Worm (Caenorhabditis elegans) whole organism, young adult: ENCODE measurements around the gene nhr-272.

ENCODE experiments used
- B0019.2 ChIP-seq: fragments of 200-800 bp; sonication (Bioruptor generic); conservative IDR thresholded peaks from 2 replicates; pipeline ENCODE4 v1.3.6; 2022; ENCODE audit warnings: missing genetic modification reagents, missing genetic modification characterization, missing compliant biosample characterization
- B0336.3 ChIP-seq: fragments of 200-800 bp; sonication (Bioruptor generic); IDR thresholded peaks from 2 replicates; pipeline ENCODE4 v1.3.6; 2022; ENCODE audit warnings: missing genetic modification characterization, missing compliant biosample characterization
- D2030.7 ChIP-seq: fragments of 200-800 bp; sonication (Bioruptor generic); IDR thresholded peaks from 2 replicates; pipeline ENCODE4 v1.3.6; 2022; ENCODE audit warnings: missing genetic modification reagents, missing genetic modification characterization, missing compliant biosample characterization
- F55B11.4 ChIP-seq: sonication (generic microtip); optimal IDR thresholded peaks from 2 replicates; lab custom pipeline; 2016; ENCODE audit warnings: missing compliant biosample characterization, missing genetic modification characterization, borderline replicate concordance; ENCODE audit not compliant: insufficient read depth
- F57C9.4 ChIP-seq: sonication (generic microtip); optimal IDR thresholded peaks from 2 replicates; lab custom pipeline; 2017; ENCODE audit warnings: mild to moderate bottlenecking, missing genetic modification characterization, missing compliant biosample characterization
- K12H6.12 ChIP-seq: fragments of 200-800 bp; sonication (Bioruptor generic); optimal IDR thresholded peaks from 2 replicates; lab custom pipeline; 2018; ENCODE audit warnings: mild to moderate bottlenecking, missing genetic modification characterization, missing compliant biosample characterization
- T07F8.4 ChIP-seq: sonication (generic microtip); optimal IDR thresholded peaks from 2 replicates; lab custom pipeline; 2016; ENCODE audit warnings: mild to moderate bottlenecking, missing genetic modification characterization, moderate library complexity, missing compliant biosample characterization
- aptf-3 ChIP-seq: fragments of 200-800 bp; sonication (Bioruptor generic); IDR thresholded peaks from 2 replicates; pipeline ENCODE4 v1.3.6; 2022; ENCODE audit warnings: missing genetic modification characterization, missing compliant biosample characterization
- cebp-1 ChIP-seq, 2 experiments: fragments of 200-800 bp in 1 of 2; sonication (Bioruptor generic) in 1 of 2; sonication (generic microtip) in 1 of 2; IDR thresholded peaks in 1 of 2; optimal IDR thresholded peaks in 1 of 2; 2 replicates each; pipeline versions ENCODE4 v1.3.6 to Lab custom; 2017 to 2022; ENCODE audit warnings: missing compliant biosample characterization in 2 of 2, missing genetic modification characterization in 2 of 2, mild to moderate bottlenecking in 1 of 2, missing genetic modification reagents in 1 of 2, moderate library complexity in 1 of 2
- ceh-100 ChIP-seq: fragments of 200-800 bp; sonication (Bioruptor generic); IDR thresholded peaks from 2 replicates; pipeline ENCODE4 v1.3.6; 2022; ENCODE audit warnings: missing genetic modification reagents, missing genetic modification characterization, missing compliant biosample characterization
- chd-7 ChIP-seq: sonication (generic microtip); optimal IDR thresholded peaks from 2 replicates; lab custom pipeline; 2016; ENCODE audit warnings: mild to moderate bottlenecking, missing genetic modification characterization, moderate library complexity, missing compliant biosample characterization
- dox-1 ChIP-seq: fragments of 200-800 bp; sonication (Bioruptor generic); IDR thresholded peaks from 2 replicates; pipeline ENCODE4 v1.3.6; 2022; ENCODE audit warnings: missing genetic modification reagents, missing genetic modification characterization, missing compliant biosample characterization
- dpl-1 ChIP-seq: fragments of 150-350 bp; optimal IDR thresholded peaks from 2 replicates; lab custom pipeline; 2014; ENCODE audit warnings: missing biosample characterization, missing genetic modification reagents, missing genetic modification characterization
- egl-44 ChIP-seq: fragments of 200-800 bp; sonication (Bioruptor generic); IDR thresholded peaks from 2 replicates; pipeline ENCODE4 v1.3.6; 2022; ENCODE audit warnings: missing genetic modification reagents, missing genetic modification characterization, missing compliant biosample characterization
- egrh-3 ChIP-seq: fragments of 200-800 bp; sonication (Bioruptor generic); IDR thresholded peaks from 2 replicates; pipeline ENCODE4 v1.3.6; 2022; ENCODE audit warnings: missing genetic modification reagents, missing genetic modification characterization, missing compliant biosample characterization
- fkh-3 ChIP-seq: sonication (generic microtip); optimal IDR thresholded peaks from 2 replicates; lab custom pipeline; 2016; ENCODE audit warnings: mild to moderate bottlenecking, missing genetic modification characterization, missing compliant biosample characterization
- gei-17 ChIP-seq: fragments of 200-800 bp; sonication (Bioruptor generic); optimal IDR thresholded peaks from 2 replicates; lab custom pipeline; 2018; ENCODE audit warnings: mild to moderate bottlenecking, missing genetic modification characterization, missing compliant biosample characterization
- hmg-20 ChIP-seq: fragments of 200-800 bp; sonication (Bioruptor generic); IDR thresholded peaks from 2 replicates; pipeline ENCODE4 v1.3.6; 2022; ENCODE audit warnings: missing genetic modification reagents, missing genetic modification characterization, missing compliant biosample characterization
- hsf-1 ChIP-seq: fragments of 200-800 bp; sonication (Bioruptor generic); IDR thresholded peaks from 2 replicates; pipeline ENCODE4 v1.3.6; 2022; ENCODE audit warnings: missing genetic modification reagents, missing genetic modification characterization, missing compliant biosample characterization
- lin-40 ChIP-seq: sonication (generic microtip); optimal IDR thresholded peaks from 2 replicates; lab custom pipeline; 2016; ENCODE audit warnings: missing genetic modification characterization, mild to moderate bottlenecking, missing compliant biosample characterization, missing genotype, missing genetic modification reagents
- madf-10 ChIP-seq: sonication (generic microtip); optimal IDR thresholded peaks from 2 replicates; lab custom pipeline; 2016; ENCODE audit warnings: mild to moderate bottlenecking, missing genetic modification characterization, missing compliant biosample characterization
- nfya-1 ChIP-seq: sonication (generic microtip); optimal IDR thresholded peaks from 2 replicates; lab custom pipeline; 2017; ENCODE audit warnings: antibody characterized with exemption, missing compliant biosample characterization, missing genetic modification characterization, borderline replicate concordance; ENCODE audit not compliant: insufficient read depth
- nfyb-1 ChIP-seq: fragments of 200-800 bp; sonication (Bioruptor generic); IDR thresholded peaks from 2 replicates; pipeline ENCODE4 v1.3.6; 2022; ENCODE audit warnings: missing genetic modification reagents, missing genetic modification characterization, missing compliant biosample characterization
- nhr-179 ChIP-seq: sonication (generic microtip); optimal IDR thresholded peaks from 2 replicates; lab custom pipeline; 2016; ENCODE audit warnings: mild to moderate bottlenecking, missing genetic modification characterization, missing compliant biosample characterization
- nhr-80 ChIP-seq: sonication (generic microtip); optimal IDR thresholded peaks from 2 replicates; lab custom pipeline; 2016; ENCODE audit warnings: missing genetic modification characterization, missing compliant biosample characterization
- rcor-1 ChIP-seq: fragments of 200-800 bp; sonication (Bioruptor generic); IDR thresholded peaks from 2 replicates; pipeline ENCODE4 v1.3.6; 2022; ENCODE audit warnings: missing genetic modification reagents, missing genetic modification characterization, missing compliant biosample characterization
- sea-2 ChIP-seq: fragments of 200-800 bp; sonication (Bioruptor generic); IDR thresholded peaks from 2 replicates; pipeline ENCODE4 v1.3.6; 2022; ENCODE audit warnings: missing genetic modification characterization, missing compliant biosample characterization
- sptf-2 ChIP-seq: fragments of 200-800 bp; sonication (Bioruptor generic); optimal IDR thresholded peaks from 2 replicates; lab custom pipeline; 2018; ENCODE audit warnings: mild to moderate bottlenecking, missing genetic modification characterization, missing compliant biosample characterization
- tbx-9 ChIP-seq: sonication (generic microtip); optimal IDR thresholded peaks from 2 replicates; lab custom pipeline; 2016; ENCODE audit warnings: borderline replicate concordance, missing genetic modification characterization, inconsistent platforms, missing compliant biosample characterization
- zfh-2 ChIP-seq: fragments of 200-800 bp; sonication (Bioruptor generic); conservative IDR thresholded peaks from 2 replicates; pipeline ENCODE4 v1.3.6; 2022; ENCODE audit warnings: missing genetic modification reagents, missing genetic modification characterization, missing compliant biosample characterization
- ztf-22 ChIP-seq: fragments of 200-800 bp; sonication (Bioruptor generic); optimal IDR thresholded peaks from 2 replicates; lab custom pipeline; 2018; ENCODE audit warnings: mild to moderate bottlenecking, missing genetic modification characterization, moderate library complexity, missing compliant biosample characterization
- ztf-28 ChIP-seq: fragments of 200-800 bp; sonication (Bioruptor generic); IDR thresholded peaks from 2 replicates; pipeline ENCODE4 v1.3.6; 2022; ENCODE audit warnings: missing genetic modification reagents, missing genetic modification characterization, missing compliant biosample characterization

The nhr-272 gene

ce11 chrX:12656420-12657033 lies 48.1 kb downstream of the nhr-272 start (continued):
- TF ChIP-seq nfya-1 (no peak), chd-7 (tag; lab: Kevin White, UChicago) (no peak), B0336.3 (no peak), T07F8.4 (tag; lab: Kevin White, UChicago) (no peak), aptf-3 (GFP tag; lab: Robert Waterston, UW) (no peak), hmg-20 (no peak), rcor-1 (GFP tag; lab: Robert Waterston, UW) (peak; percentile 57; the same call in 1 of the 2 replicates), ztf-22 (GFP tag; lab: Kevin White, UChicago) (no peak), tbx-9 (tag; lab: Kevin White, UChicago) (no peak), B0019.2 (GFP tag; lab: Robert Waterston, UW) (no peak), madf-10 (tag; lab: Kevin White, UChicago) (peak; percentile 63), fkh-3 (tag; lab: Kevin White, UChicago) (no peak), F57C9.4 (tag; lab: Kevin White, UChicago) (no peak), dpl-1 (no peak), gei-17 (GFP tag; lab: Kevin White, UChicago) (no peak), egl-44 (GFP tag; lab: Robert Waterston, UW) (no peak), nhr-80 (tag; lab: Kevin White, UChicago) (peak; percentile 5)
- TF ChIP-seq, all 124 proteins: peak for 10

ce11 chrX:12655339-12655875 lies 49.2 kb downstream of the nhr-272 start:
- TF ChIP-seq sea-2 (peak; percentile 75; the same call in 1 of the 2 replicates), sptf-2 (GFP tag; lab: Kevin White, UChicago) (peak; percentile 3), dox-1 (GFP tag; lab: Robert Waterston, UW) (peak; percentile 52), egrh-3 (GFP tag; lab: Robert Waterston, UW) (peak; percentile 67; the same call in 1 of the 2 replicates), madf-10 (tag; lab: Kevin White, UChicago) (peak; percentile 16), ceh-100 (GFP tag; lab: Robert Waterston, UW) (no peak), hsf-1 (no peak), zfh-2 (peak; percentile 97), ztf-28 (no peak), D2030.7 (GFP tag; lab: Robert Waterston, UW) (peak; percentile 12; the same call in 1 of the 2 replicates), cebp-1 (GFP tag; IDR thresholded peaks at IDR 0.05; lab: Robert Waterston, UW) (no peak), cebp-1 (tag; optimal IDR thresholded peaks at IDR 0.05; lab: Kevin White, UChicago) (no peak), chd-7 (tag; lab: Kevin White, UChicago) (peak; percentile 2), nhr-179 (no peak), nfyb-1 (GFP tag; lab: Robert Waterston, UW) (peak; percentile 46; the same call in 1 of the 2 replicates), F55B11.4 (tag; lab: Kevin White, UChicago) (no peak), K12H6.12 (tag; lab: Kevin White, UChicago) (peak; percentile 3), lin-40 (no peak)
